Fruit fly (Drosophila melanogaster) whole organism, embryonic: ENCODE data around the gene CG9706.
A peak's percentile ranks its signal among the peaks of the same experiment; 100 is the strongest.

ENCODE experiments used
- Ada2b ChIP-seq: fragments of 200-800 bp; sonication (Bioruptor generic); IDR thresholded peaks from 2 replicates; pipeline ENCODE4 v1.3.6; 2022; ENCODE audit warnings: missing biosample characterization, missing genetic modification characterization
- Blimp-1 ChIP-seq: fragments of 200-800 bp; sonication (Bioruptor generic); optimal IDR thresholded peaks from 3 replicates; lab custom pipeline; 2018; ENCODE audit warnings: missing biosample characterization, missing genetic modification characterization, mild to moderate bottlenecking, moderate library complexity, missing genetic modification reagents
- C15 ChIP-seq: fragments of 200-800 bp; sonication (Bioruptor generic); IDR thresholded peaks from 3 replicates; pipeline ENCODE4 v1.3.6; 2022; ENCODE audit warnings: missing biosample characterization, missing genetic modification characterization
- CG10543 ChIP-seq: fragments of 200-800 bp; sonication (Bioruptor generic); optimal IDR thresholded peaks from 3 replicates; lab custom pipeline; 2017; ENCODE audit warnings: missing biosample characterization, mild to moderate bottlenecking, missing genetic modification characterization, moderate library complexity
- CG12219 ChIP-seq: fragments of 200-800 bp; sonication (Bioruptor generic); optimal IDR thresholded peaks from 3 replicates; lab custom pipeline; 2018; ENCODE audit warnings: missing biosample characterization, mild to moderate bottlenecking, missing genetic modification characterization
- CG12391 ChIP-seq: fragments of 200-800 bp; sonication (Bioruptor generic); optimal IDR thresholded peaks from 3 replicates; lab custom pipeline; 2018; ENCODE audit warnings: missing biosample characterization, mild to moderate bottlenecking, missing genetic modification characterization, moderate library complexity
- CG12659 ChIP-seq: fragments of 200-800 bp; sonication (Bioruptor generic); optimal IDR thresholded peaks from 3 replicates; lab custom pipeline; 2017; ENCODE audit warnings: mild to moderate bottlenecking, missing biosample characterization, missing genetic modification reagents, missing genetic modification characterization
- CG13287 ChIP-seq: fragments of 200-800 bp; sonication (Bioruptor generic); IDR thresholded peaks from 2 replicates; pipeline ENCODE4 v1.3.6; 2022; ENCODE audit warnings: missing biosample characterization, missing genetic modification characterization; ENCODE audit not compliant: partially characterized antibody
- CG13424 ChIP-seq: fragments of 200-800 bp; sonication (Bioruptor generic); optimal IDR thresholded peaks from 2 replicates; lab custom pipeline; 2019; ENCODE audit warnings: missing biosample characterization, mild to moderate bottlenecking, missing genetic modification characterization, moderate library complexity
- CG14860 ChIP-seq: fragments of 200-800 bp; sonication (Bioruptor generic); IDR thresholded peaks from 3 replicates; pipeline ENCODE4 v1.3.6; 2022; ENCODE audit warnings: missing biosample characterization, missing genetic modification characterization; ENCODE audit not compliant: partially characterized antibody
- CG15479 ChIP-seq: fragments of 200-800 bp; sonication (Bioruptor generic); optimal IDR thresholded peaks from 3 replicates; lab custom pipeline; 2019; ENCODE audit warnings: missing biosample characterization, mild to moderate bottlenecking, missing genetic modification characterization, moderate library complexity
- CG15601 ChIP-seq: fragments of 200-800 bp; sonication (Bioruptor generic); optimal IDR thresholded peaks from 3 replicates; lab custom pipeline; 2019; ENCODE audit warnings: missing biosample characterization, mild to moderate bottlenecking, missing genetic modification characterization, moderate library complexity
- CG18262 ChIP-seq: fragments of 200-800 bp; optimal IDR thresholded peaks from 3 replicates; lab custom pipeline; 2019; ENCODE audit warnings: missing biosample characterization, mild to moderate bottlenecking, missing genetic modification characterization, moderate library complexity
- CG18619 ChIP-seq: fragments of 200-800 bp; sonication (Bioruptor generic); optimal IDR thresholded peaks from 3 replicates; lab custom pipeline; 2017; ENCODE audit warnings: missing biosample characterization, mild to moderate bottlenecking, missing genetic modification characterization
- CG2129 ChIP-seq: fragments of 200-800 bp; sonication (Bioruptor generic); IDR thresholded peaks from 2 replicates; pipeline ENCODE4 v1.3.6; 2022; ENCODE audit warnings: missing biosample characterization, missing genetic modification characterization; ENCODE audit not compliant: partially characterized antibody
- CG2678 ChIP-seq: fragments of 200-800 bp; sonication (Bioruptor generic); optimal IDR thresholded peaks from 3 replicates; lab custom pipeline; 2019; ENCODE audit warnings: missing biosample characterization, mild to moderate bottlenecking, missing genetic modification characterization, moderate library complexity
- CG32532 ChIP-seq: fragments of 200-800 bp; sonication (Bioruptor generic); IDR thresholded peaks from 2 replicates; pipeline ENCODE4 v1.3.6; 2022; ENCODE audit warnings: missing biosample characterization, missing genetic modification characterization
- CG6654 ChIP-seq: fragments of 200-800 bp; sonication (Bioruptor generic); optimal IDR thresholded peaks from 2 replicates; lab custom pipeline; 2017; ENCODE audit warnings: missing biosample characterization, mild to moderate bottlenecking, missing genetic modification characterization
- CG6791 ChIP-seq: fragments of 200-800 bp; sonication (Bioruptor generic); IDR thresholded peaks from 3 replicates; pipeline ENCODE4 v1.3.6; 2022; ENCODE audit warnings: missing biosample characterization, missing genetic modification characterization; ENCODE audit not compliant: partially characterized antibody
- CG7372 ChIP-seq: fragments of 200-800 bp; sonication (Bioruptor generic); IDR thresholded peaks from 2 replicates; pipeline ENCODE4 v1.3.6; 2022; ENCODE audit warnings: missing biosample characterization, missing genetic modification characterization
- CG7963 ChIP-seq: fragments of 200-800 bp; sonication (Bioruptor generic); IDR thresholded peaks from 3 replicates; pipeline ENCODE4 v1.3.6; 2022; ENCODE audit warnings: missing biosample characterization, missing genetic modification characterization; ENCODE audit not compliant: partially characterized antibody
- CG7987 ChIP-seq: fragments of 200-800 bp; sonication (Bioruptor generic); optimal IDR thresholded peaks from 2 replicates; lab custom pipeline; 2018; ENCODE audit warnings: missing biosample characterization, mild to moderate bottlenecking, missing genetic modification characterization, moderate library complexity
- CG8281 ChIP-seq: fragments of 200-800 bp; sonication (Bioruptor generic); optimal IDR thresholded peaks from 2 replicates; lab custom pipeline; 2018; ENCODE audit warnings: missing biosample characterization, mild to moderate bottlenecking, missing genetic modification characterization, moderate library complexity
- Chrac-16 ChIP-seq: fragments of 200-800 bp; sonication (Bioruptor generic); optimal IDR thresholded peaks from 3 replicates; lab custom pipeline; 2016; ENCODE audit warnings: missing biosample characterization, missing genetic modification characterization
- Dip2 ChIP-seq: fragments of 200-800 bp; sonication (Bioruptor generic); IDR thresholded peaks from 2 replicates; pipeline ENCODE4 v1.3.6; 2022; ENCODE audit warnings: missing biosample characterization, missing genetic modification characterization
- Doc3 ChIP-seq: fragments of 200-800 bp; sonication (Bioruptor generic); IDR thresholded peaks from 3 replicates; pipeline ENCODE4 v1.3.6; 2022; ENCODE audit warnings: missing biosample characterization, missing genetic modification characterization; ENCODE audit not compliant: partially characterized antibody
- Gug ChIP-seq: fragments of 200-800 bp; sonication (Bioruptor generic); IDR thresholded peaks from 4 replicates; pipeline ENCODE4 v1.3.6; 2022; ENCODE audit warnings: missing biosample characterization, missing genetic modification characterization
- Hr78 ChIP-seq, 2 experiments: fragments of 200-800 bp in 1 of 2; fragments of >200 bp in 1 of 2; sonication (Bioruptor generic) in 1 of 2; optimal IDR thresholded peaks; 2 replicates each; lab custom pipeline; 2017 to 2019; ENCODE audit warnings: missing biosample characterization in 2 of 2, missing genetic modification characterization in 2 of 2, mild to moderate bottlenecking in 1 of 2, moderate library complexity in 1 of 2
- NFAT ChIP-seq: fragments of 200-800 bp; sonication (Bioruptor generic); IDR thresholded peaks from 2 replicates; pipeline ENCODE4 v1.3.6; 2022; ENCODE audit warnings: missing biosample characterization, missing genetic modification characterization
- Sry-δ ChIP-seq: fragments of 200-800 bp; sonication (Bioruptor generic); optimal IDR thresholded peaks from 2 replicates; lab custom pipeline; 2016; ENCODE audit warnings: missing biosample characterization, missing genetic modification characterization
- Tbp ChIP-seq: fragments of >200 bp; optimal IDR thresholded peaks from 2 replicates; lab custom pipeline; 2018; ENCODE audit warnings: missing biosample characterization, missing genetic modification characterization
- Vsx1 ChIP-seq: fragments of 200-800 bp; sonication (Bioruptor generic); optimal IDR thresholded peaks from 2 replicates; lab custom pipeline; 2017; ENCODE audit warnings: missing biosample characterization, mild to moderate bottlenecking, missing genetic modification characterization, missing genetic modification reagents
- abd-A ChIP-seq: fragments of 200-800 bp; sonication (Bioruptor generic); optimal IDR thresholded peaks from 3 replicates; lab custom pipeline; 2019; ENCODE audit warnings: missing biosample characterization, mild to moderate bottlenecking, missing genetic modification characterization, moderate library complexity
- ci ChIP-seq: fragments of 200-800 bp; sonication (Bioruptor generic); IDR thresholded peaks from 3 replicates; pipeline ENCODE4 v1.3.6; 2022; ENCODE audit warnings: missing biosample characterization, missing genetic modification characterization
- croc ChIP-seq: fragments of 200-800 bp; sonication (Bioruptor generic); conservative IDR thresholded peaks from 3 replicates; pipeline ENCODE4 v1.3.6; 2022; ENCODE audit warnings: missing biosample characterization, missing genetic modification characterization
- eve ChIP-seq, 2 experiments: fragments of >200 bp; optimal IDR thresholded peaks; 2 replicates each; lab custom pipeline; 2017; ENCODE audit warnings: missing biosample characterization in 2 of 2, missing genetic modification characterization in 2 of 2
- gce ChIP-seq: fragments of 200-800 bp; sonication (Bioruptor generic); IDR thresholded peaks from 3 replicates; pipeline ENCODE4 v1.3.6; 2022; ENCODE audit warnings: missing biosample characterization, missing genetic modification characterization
- ken ChIP-seq: fragments of 200-800 bp; sonication (Bioruptor generic); IDR thresholded peaks from 3 replicates; pipeline ENCODE4 v1.3.6; 2022; ENCODE audit warnings: missing biosample characterization, missing genetic modification characterization
- knrl ChIP-seq: fragments of 200-800 bp; sonication (Bioruptor generic); IDR thresholded peaks from 3 replicates; pipeline ENCODE4 v1.3.6; 2022; ENCODE audit warnings: missing biosample characterization, missing genetic modification characterization; ENCODE audit not compliant: partially characterized antibody
- pfk ChIP-seq: fragments of 200-800 bp; sonication (Bioruptor generic); optimal IDR thresholded peaks from 2 replicates; lab custom pipeline; 2018; ENCODE audit warnings: missing biosample characterization, mild to moderate bottlenecking, missing genetic modification characterization, moderate library complexity
- pnt ChIP-seq: fragments of 200-800 bp; sonication (Bioruptor generic); optimal IDR thresholded peaks from 3 replicates; lab custom pipeline; 2016; ENCODE audit warnings: missing biosample characterization, missing genetic modification characterization
- sd ChIP-seq: fragments of 200-800 bp; sonication (Bioruptor generic); optimal IDR thresholded peaks from 3 replicates; lab custom pipeline; 2018; ENCODE audit warnings: missing biosample characterization, mild to moderate bottlenecking, missing genetic modification characterization, moderate library complexity
- stc ChIP-seq: fragments of 200-800 bp; sonication (Bioruptor generic); IDR thresholded peaks from 2 replicates; pipeline ENCODE4 v1.3.6; 2022; ENCODE audit warnings: missing biosample characterization, missing genetic modification characterization
- stwl ChIP-seq: fragments of 200-800 bp; sonication (Bioruptor generic); optimal IDR thresholded peaks from 3 replicates; lab custom pipeline; 2018; ENCODE audit warnings: missing biosample characterization, mild to moderate bottlenecking, missing genetic modification characterization, moderate library complexity
- tll ChIP-seq, 2 experiments: fragments of 200-800 bp in 1 of 2; fragments of >200 bp in 1 of 2; sonication (Bioruptor generic) in 1 of 2; optimal IDR thresholded peaks; 2 replicates each; lab custom pipeline; 2017 to 2019; ENCODE audit warnings: missing biosample characterization in 2 of 2, missing genetic modification characterization in 2 of 2, mild to moderate bottlenecking in 1 of 2, moderate library complexity in 1 of 2
- ttk ChIP-seq: fragments of 200-800 bp; sonication (Bioruptor generic); IDR thresholded peaks from 2 replicates; pipeline ENCODE4 v2.1.2; 2022; ENCODE audit warnings: missing biosample characterization, missing genetic modification characterization
- twi ChIP-seq: fragments of 200-800 bp; optimal IDR thresholded peaks from 2 replicates; lab custom pipeline; 2019; ENCODE audit warnings: missing biosample characterization, mild to moderate bottlenecking, missing genetic modification characterization, moderate library complexity
- vvl ChIP-seq: fragments of 200-800 bp; sonication (Bioruptor generic); IDR thresholded peaks from 2 replicates; pipeline ENCODE4 v1.3.6; 2022; ENCODE audit warnings: missing biosample characterization, missing genetic modification characterization

CG9706 gene

DNA sequence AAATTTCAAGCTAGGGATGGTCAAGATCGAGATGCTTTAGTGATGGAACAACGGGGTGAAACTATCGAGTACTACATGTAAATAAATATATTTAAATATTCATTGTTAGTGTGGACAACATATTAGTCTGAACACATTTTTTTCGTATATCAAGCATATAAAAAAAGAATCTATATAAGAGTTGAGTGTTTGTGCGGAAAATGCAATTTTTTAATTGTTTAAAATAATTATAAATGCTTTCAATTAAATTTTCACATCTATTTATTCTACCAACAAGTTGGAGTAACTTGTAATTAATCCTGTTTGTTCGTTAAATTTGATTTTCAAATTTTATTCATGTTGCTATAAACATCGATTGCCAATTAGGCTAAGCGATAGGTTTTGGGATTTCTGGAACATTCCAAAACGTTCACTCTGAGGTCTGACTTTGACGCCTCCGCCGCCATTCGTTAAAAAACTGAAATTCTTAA lies 3.1 kb upstream of the CG9706 start, which contains the start of the genes mus302 and CG9705 (continued):
- no peak for TF ChIP-seq eve (GFP tag; optimal IDR thresholded peaks at IDR 0.05; lab: Kevin White, UChicago)
- TF ChIP-seq CG10543 (GFP tag; lab: Kevin White, UChicago) = peak; percentile 12
- peak; percentile 51 for TF ChIP-seq CG18262 (tag; lab: Kevin White, UChicago)
- TF ChIP-seq Ada2b = peak; percentile 36; the same call in 1 of the 2 replicates
- peak; percentile 61 for TF ChIP-seq CG14860 (GFP tag; lab: Robert Waterston, UW)
- peak; percentile 30 for TF ChIP-seq Chrac-16 (GFP tag; lab: Kevin White, UChicago)
- peak; percentile 69 for TF ChIP-seq CG2678 (tag; lab: Kevin White, UChicago)
- TF ChIP-seq CG6791 (GFP tag; lab: Robert Waterston, UW) = no peak; the same call in 2 of the 3 replicates
- peak; percentile 49 for TF ChIP-seq CG32532 (GFP tag; lab: Robert Waterston, UW)
- TF ChIP-seq pfk (GFP tag; lab: Kevin White, UChicago) = no peak
- TF ChIP-seq Vsx1 (GFP tag; lab: Kevin White, UChicago) = no peak
- no peak for TF ChIP-seq pnt (GFP tag; lab: Kevin White, UChicago)
- TF ChIP-seq C15 (GFP tag; lab: Robert Waterston, UW) = no peak
- TF ChIP-seq Blimp-1 (GFP tag; lab: Kevin White, UChicago) = peak; percentile 31
- TF ChIP-seq CG2129 (GFP tag; lab: Robert Waterston, UW) = peak; percentile 58; the same call in 1 of the 2 replicates
- no peak for TF ChIP-seq CG8281
- peak; percentile 36 for TF ChIP-seq CG15601 (tag; lab: Kevin White, UChicago)
- no peak for TF ChIP-seq Gug (GFP tag; lab: Robert Waterston, UW)
- no peak for TF ChIP-seq NFAT (GFP tag; lab: Robert Waterston, UW)
- peak; percentile 69; the same call in 1 of the 3 replicates for TF ChIP-seq Doc3 (GFP tag; lab: Robert Waterston, UW)
- TF ChIP-seq stc (GFP tag; lab: Robert Waterston, UW) = no peak
- no peak for TF ChIP-seq Dip2 (GFP tag; lab: Robert Waterston, UW)
- no peak for TF ChIP-seq Hr78 (GFP tag; optimal IDR thresholded peaks at IDR 0.05; lab: Kevin White, UChicago)
- peak; percentile 55; the same call in 1 of the 2 replicates for TF ChIP-seq vvl (GFP tag; lab: Robert Waterston, UW)
- no peak for TF ChIP-seq CG6654
- 0 out of 2 replicates have a peak, but pooled peaks have one; percentile 15 for TF ChIP-seq CG7372
- TF ChIP-seq stwl (tag; lab: Kevin White, UChicago) = peak; percentile 4
- peak; percentile 62 for TF ChIP-seq CG13424 (tag; lab: Kevin White, UChicago)
- peak; percentile 11 for TF ChIP-seq sd
- 0 out of 2 replicates have a peak, but pooled peaks have one; percentile 23 for TF ChIP-seq ttk (GFP tag; lab: Robert Waterston, UW)
- peak; percentile 81 for TF ChIP-seq CG12391
- TF ChIP-seq ken (GFP tag; lab: Robert Waterston, UW) = 0 out of 3 replicates have a peak, but pooled peaks have one; percentile 19
- peak; percentile 79 for TF ChIP-seq knrl (GFP tag; lab: Robert Waterston, UW)
- 0 out of 3 replicates have a peak, but pooled peaks have one; percentile 16 for TF ChIP-seq CG7963 (GFP tag; lab: Robert Waterston, UW)
- peak; percentile 14 for TF ChIP-seq twi (tag; lab: Kevin White, UChicago)
- TF ChIP-seq CG12219 (GFP tag; lab: Kevin White, UChicago) = no peak
- no peak for TF ChIP-seq CG15479
- no peak for TF ChIP-seq abd-A (tag; lab: Kevin White, UChicago)
- TF ChIP-seq ci = no peak
- TF ChIP-seq Sry-δ = peak; percentile 79
- TF ChIP-seq croc (GFP tag; lab: Robert Waterston, UW) = no peak
- TF ChIP-seq CG12659 (GFP tag; lab: Kevin White, UChicago) = peak; percentile 67
- peak; percentile 2 for TF ChIP-seq Tbp
- TF ChIP-seq gce (GFP tag; lab: Robert Waterston, UW) = no peak
- peak; percentile 72 for TF ChIP-seq CG13287 (GFP tag; lab: Robert Waterston, UW)
- TF ChIP-seq tll (GFP tag; optimal IDR thresholded peaks at IDR 0.05; lab: Kevin White, UChicago) = peak in 1 of 2 experiments; percentile 40
- no peak for TF ChIP-seq CG7987 (GFP tag; lab: Kevin White, UChicago)
- peak; percentile 17 for TF ChIP-seq CG18619
